Worm (Caenorhabditis elegans) whole organism, mixed stage, embryonic: ENCODE results near the gene msrp-3.
A peak's percentile ranks its signal among the peaks of the same experiment; 100 is the strongest.

Experiments
- M03D4.4 ChIP-seq: sonication (generic microtip); optimal IDR thresholded peaks from 2 replicates; lab custom pipeline; 2017; ENCODE audit warnings: mild to moderate bottlenecking, missing genetic modification characterization, missing compliant biosample characterization
- bed-3 ChIP-seq: fragments of 200-800 bp; sonication (Bioruptor generic); optimal IDR thresholded peaks from 3 replicates; lab custom pipeline; 2018; ENCODE audit warnings: mild to moderate bottlenecking, missing genetic modification characterization, moderate library complexity, missing compliant biosample characterization
- blmp-1 ChIP-seq: fragments of 150-350 bp; optimal IDR thresholded peaks from 2 replicates; lab custom pipeline; 2014; ENCODE audit warnings: missing biosample characterization, missing genetic modification characterization
- ceh-43 ChIP-seq: fragments of 200-800 bp; sonication (Bioruptor generic); optimal IDR thresholded peaks from 2 replicates; lab custom pipeline; 2018; ENCODE audit warnings: mild to moderate bottlenecking, missing genetic modification characterization, moderate library complexity, missing compliant biosample characterization
- ceh-83 ChIP-seq: fragments of 200-800 bp; sonication (Bioruptor generic); optimal IDR thresholded peaks from 2 replicates; lab custom pipeline; 2018; ENCODE audit warnings: mild to moderate bottlenecking, missing genetic modification characterization, missing compliant biosample characterization
- ces-1 ChIP-seq: fragments of 150-350 bp; optimal IDR thresholded peaks from 2 replicates; lab custom pipeline; 2014; ENCODE audit warnings: missing biosample characterization, missing genetic modification reagents, missing genetic modification characterization
- cnd-1 ChIP-seq: fragments of 200-800 bp; sonication (Bioruptor generic); optimal IDR thresholded peaks from 2 replicates; lab custom pipeline; 2018; ENCODE audit warnings: mild to moderate bottlenecking, missing genetic modification characterization, missing compliant biosample characterization
- drap-1 ChIP-seq: fragments of 200-800 bp; sonication (Bioruptor generic); optimal IDR thresholded peaks from 3 replicates; lab custom pipeline; 2018; ENCODE audit warnings: mild to moderate bottlenecking, missing genetic modification characterization, missing compliant biosample characterization
- elt-1 ChIP-seq: sonication (generic microtip); optimal IDR thresholded peaks from 2 replicates; lab custom pipeline; 2017; ENCODE audit warnings: missing genetic modification characterization, mild to moderate bottlenecking, missing compliant biosample characterization, antibody characterized with exemption, moderate library complexity, borderline replicate concordance; ENCODE audit not compliant: insufficient read depth
- elt-3 ChIP-seq: fragments of 150-350 bp; optimal IDR thresholded peaks from 2 replicates; lab custom pipeline; 2014; ENCODE audit warnings: missing biosample characterization, missing genetic modification characterization
- flh-1 ChIP-seq: fragments of 200-800 bp; sonication (Bioruptor generic); optimal IDR thresholded peaks from 2 replicates; lab custom pipeline; 2018; ENCODE audit warnings: mild to moderate bottlenecking, missing genetic modification characterization, moderate library complexity, missing compliant biosample characterization
- ham-2 ChIP-seq: fragments of 200-800 bp; sonication (Bioruptor generic); optimal IDR thresholded peaks from 2 replicates; lab custom pipeline; 2018; ENCODE audit warnings: mild to moderate bottlenecking, missing genetic modification characterization, missing compliant biosample characterization
- hlh-1 ChIP-seq: fragments of 150-350 bp; optimal IDR thresholded peaks from 2 replicates; lab custom pipeline; 2014; ENCODE audit warnings: missing biosample characterization, missing genetic modification reagents, missing genetic modification characterization
- lin-13 ChIP-seq: fragments of 150-350 bp; optimal IDR thresholded peaks from 2 replicates; lab custom pipeline; 2014; ENCODE audit warnings: missing biosample characterization, missing genetic modification characterization
- lsy-2 ChIP-seq: fragments of 150-350 bp; optimal IDR thresholded peaks from 2 replicates; lab custom pipeline; 2014; ENCODE audit warnings: missing biosample characterization, missing genetic modification characterization
- mab-5 ChIP-seq: fragments of 150-350 bp; optimal IDR thresholded peaks from 2 replicates; lab custom pipeline; 2014; ENCODE audit warnings: missing biosample characterization, missing genetic modification characterization
- mls-2 ChIP-seq: sonication (generic microtip); optimal IDR thresholded peaks from 2 replicates; lab custom pipeline; 2016; ENCODE audit warnings: mild to moderate bottlenecking, missing genetic modification characterization, moderate library complexity, missing compliant biosample characterization
- nhr-2 ChIP-seq: fragments of 150-350 bp; optimal IDR thresholded peaks from 2 replicates; lab custom pipeline; 2014; ENCODE audit warnings: missing biosample characterization, missing genetic modification characterization
- nhr-237 ChIP-seq: fragments of 150-350 bp; optimal IDR thresholded peaks from 2 replicates; lab custom pipeline; 2014; ENCODE audit warnings: missing biosample characterization, missing genetic modification characterization
- nhr-28 ChIP-seq: fragments of 150-350 bp; optimal IDR thresholded peaks from 2 replicates; lab custom pipeline; 2014; ENCODE audit warnings: missing biosample characterization, missing genetic modification characterization
- nhr-76 ChIP-seq: sonication (generic microtip); optimal IDR thresholded peaks from 2 replicates; lab custom pipeline; 2017; ENCODE audit warnings: missing biosample characterization, missing genetic modification characterization
- sem-2 ChIP-seq: fragments of 200-800 bp; sonication (Bioruptor generic); optimal IDR thresholded peaks from 2 replicates; lab custom pipeline; 2018; ENCODE audit warnings: mild to moderate bottlenecking, missing genetic modification characterization, missing compliant biosample characterization
- snpc-4 ChIP-seq: fragments of 150-350 bp; optimal IDR thresholded peaks from 2 replicates; lab custom pipeline; 2014; ENCODE audit warnings: missing biosample characterization, missing genetic modification characterization
- sptf-1 ChIP-seq: sonication (generic microtip); optimal IDR thresholded peaks from 2 replicates; lab custom pipeline; 2017; ENCODE audit warnings: mild to moderate bottlenecking, missing genetic modification characterization, moderate library complexity, missing compliant biosample characterization
- tbx-8 ChIP-seq: fragments of 200-800 bp; sonication (Bioruptor generic); optimal IDR thresholded peaks from 2 replicates; lab custom pipeline; 2018; ENCODE audit warnings: mild to moderate bottlenecking, missing genetic modification characterization, moderate library complexity, missing compliant biosample characterization
- unc-120 ChIP-seq: sonication (generic microtip); optimal IDR thresholded peaks from 2 replicates; lab custom pipeline; 2017; ENCODE audit warnings: missing genetic modification characterization, missing compliant biosample characterization; ENCODE audit not compliant: poor library complexity, severe bottlenecking
- unc-39 ChIP-seq: fragments of 150-350 bp; optimal IDR thresholded peaks from 2 replicates; lab custom pipeline; 2014; ENCODE audit warnings: missing biosample characterization, missing genetic modification characterization
- unc-62 ChIP-seq: fragments of 150-350 bp; optimal IDR thresholded peaks from 2 replicates; lab custom pipeline; 2014; ENCODE audit warnings: missing biosample characterization, missing genetic modification reagents, missing genetic modification characterization
- zip-8 ChIP-seq: fragments of 150-350 bp; optimal IDR thresholded peaks from 2 replicates; lab custom pipeline; 2014; ENCODE audit warnings: missing biosample characterization, missing genetic modification characterization
- ztf-11 ChIP-seq: fragments of 150-350 bp; optimal IDR thresholded peaks from 2 replicates; lab custom pipeline; 2014; ENCODE audit warnings: missing biosample characterization, missing genetic modification characterization

The msrp-3 gene

ce11 chrII:786938-787337 is 27.7 kb downstream of the msrp-3 start, which contains the start of gene F46F5.16:
TSS of gene F46F5.16 (plus strand) at chrII:787238.
- TF ChIP-seq elt-1 (tag; lab: Kevin White, UChicago) = no peak
- TF ChIP-seq, all 35 proteins: peak for 0

ce11 chrII:783532-783931 is 31.1 kb downstream of the msrp-3 start, which contains the start of gene Y39F10A.6:
TSS of gene Y39F10A.6 (minus strand) at chrII:783632.
- TF ChIP-seq nhr-2 (tag; lab: Kevin White, UChicago) (no peak), sem-2 (GFP tag; lab: Kevin White, UChicago) (no peak), sptf-1 (tag; lab: Kevin White, UChicago) (no peak), blmp-1 (no peak), mab-5 (tag; lab: Kevin White, UChicago) (no peak), ces-1 (GFP tag; lab: Kevin White, UChicago) (no peak), flh-1 (GFP tag; lab: Kevin White, UChicago) (no peak), ztf-11 (tag; lab: Kevin White, UChicago) (no peak), unc-39 (no peak), mls-2 (tag; lab: Kevin White, UChicago) (no peak), unc-62 (no peak), ham-2 (GFP tag; lab: Kevin White, UChicago) (no peak), unc-120 (tag; lab: Kevin White, UChicago) (no peak)

DNA sequence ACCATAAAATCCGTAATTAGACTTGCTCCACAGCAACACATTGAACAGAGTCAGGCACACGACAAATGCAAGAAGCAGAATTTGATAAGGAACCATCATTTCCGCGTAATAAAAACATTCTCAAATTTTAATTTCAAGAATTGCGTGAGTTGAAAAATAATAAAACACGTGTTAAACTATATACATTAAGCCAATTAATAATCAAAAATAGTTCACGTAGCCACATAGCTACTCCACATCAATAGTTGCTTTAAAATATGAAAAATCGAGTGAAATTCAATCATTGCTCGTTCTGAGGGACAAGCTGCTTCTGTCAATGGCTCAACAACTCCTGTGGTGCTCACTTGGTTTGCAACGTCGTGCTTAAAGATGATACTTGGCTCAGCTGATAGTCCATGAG is 31.7 kb downstream of the msrp-3 start, which contains the start of gene Y39F10A.3:
Gene Y39F10A.3, minus strand, starts transcription at position 101 of the 400 bp plus-strand sequence.
- TF ChIP-seq zip-8 (tag; lab: Kevin White, UChicago) (no peak), ceh-43 (GFP tag; lab: Kevin White, UChicago) (no peak), M03D4.4 (tag; lab: Kevin White, UChicago) (no peak), cnd-1 (tag; lab: Kevin White, UChicago) (no peak), ces-1 (GFP tag; lab: Kevin White, UChicago) (no peak), elt-1 (tag; lab: Kevin White, UChicago) (no peak), nhr-28 (tag; lab: Kevin White, UChicago) (no peak), drap-1 (GFP tag; lab: Kevin White, UChicago) (no peak), nhr-2 (tag; lab: Kevin White, UChicago) (no peak), ceh-83 (GFP tag; lab: Kevin White, UChicago) (no peak), lsy-2 (no peak), tbx-8 (GFP tag; lab: Kevin White, UChicago) (no peak)

DNA sequence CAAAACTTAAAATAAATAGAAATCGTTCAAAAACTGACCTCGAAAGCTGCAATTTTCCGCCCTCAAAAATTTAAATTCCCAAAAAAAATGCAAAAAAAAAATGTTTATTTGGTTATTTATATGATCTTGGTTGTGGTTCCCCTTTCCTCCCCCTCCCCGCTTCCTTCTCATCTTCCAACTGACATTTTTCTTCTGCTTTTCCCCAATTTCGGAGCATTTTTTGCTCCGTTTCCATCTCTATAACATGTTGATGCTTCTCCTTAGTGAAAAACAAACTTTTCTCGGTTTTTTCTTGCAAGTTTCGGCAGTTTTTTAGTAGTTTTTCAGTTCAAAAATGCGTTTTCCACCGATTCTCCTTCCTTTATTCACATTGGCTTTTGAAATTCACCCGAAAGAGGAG is 39.6 kb downstream of the msrp-3 start, which contains the start of gene Y39F10A.1:
Gene Y39F10A.1, plus strand, starts transcription at position 301 of the 400 bp plus-strand sequence.
- TF ChIP-seq mab-5 (tag; lab: Kevin White, UChicago) (no peak), flh-1 (GFP tag; lab: Kevin White, UChicago) (no peak), ceh-83 (GFP tag; lab: Kevin White, UChicago) (no peak), sptf-1 (tag; lab: Kevin White, UChicago) (no peak), nhr-2 (tag; lab: Kevin White, UChicago) (no peak), ceh-43 (GFP tag; lab: Kevin White, UChicago) (no peak), snpc-4 (tag; lab: Kevin White, UChicago) (no peak), nhr-237 (tag; lab: Kevin White, UChicago) (no peak), nhr-76 (tag; lab: Kevin White, UChicago) (no peak), cnd-1 (tag; lab: Kevin White, UChicago) (no peak), unc-39 (no peak), ham-2 (GFP tag; lab: Kevin White, UChicago) (no peak), lin-13 (tag; lab: Kevin White, UChicago) (no peak), elt-1 (tag; lab: Kevin White, UChicago) (no peak), tbx-8 (GFP tag; lab: Kevin White, UChicago) (no peak), bed-3 (no peak), hlh-1 (tag; lab: Kevin White, UChicago) (no peak)
- TF ChIP-seq, all 35 proteins: peak for 0

- TF ChIP-seq tbx-8 (GFP tag; lab: Kevin White, UChicago) (no peak), ces-1 (GFP tag; lab: Kevin White, UChicago) (peak; percentile 9), elt-3 (tag; lab: Kevin White, UChicago) (no peak), ceh-83 (GFP tag; lab: Kevin White, UChicago) (no peak), drap-1 (GFP tag; lab: Kevin White, UChicago) (no peak), blmp-1 (no peak), unc-62 (no peak)
Measured at ce11 chrII:773830-774229, 40.8 kb downstream of the msrp-3 start.
